Worm (Caenorhabditis elegans) whole organism, young adult: ENCODE data around the gene T14B4.19.

Experiments
- B0261.1 ChIP-seq: sonication (generic microtip); optimal IDR thresholded peaks from 2 replicates; lab custom pipeline; 2016; ENCODE audit warnings: mild to moderate bottlenecking, missing genetic modification characterization, moderate library complexity, missing compliant biosample characterization
- D2030.7 ChIP-seq: fragments of 200-800 bp; sonication (Bioruptor generic); IDR thresholded peaks from 2 replicates; pipeline ENCODE4 v1.3.6; 2022; ENCODE audit warnings: missing genetic modification reagents, missing genetic modification characterization, missing compliant biosample characterization
- F23B12.7 ChIP-seq: sonication (generic microtip); optimal IDR thresholded peaks from 2 replicates; lab custom pipeline; 2017; ENCODE audit warnings: missing genetic modification characterization, mild to moderate bottlenecking, missing compliant biosample characterization, antibody characterized with exemption, moderate library complexity; ENCODE audit not compliant: insufficient read depth
- K12H6.12 ChIP-seq: fragments of 200-800 bp; sonication (Bioruptor generic); optimal IDR thresholded peaks from 2 replicates; lab custom pipeline; 2018; ENCODE audit warnings: mild to moderate bottlenecking, missing genetic modification characterization, missing compliant biosample characterization
- T07F8.4 ChIP-seq: sonication (generic microtip); optimal IDR thresholded peaks from 2 replicates; lab custom pipeline; 2016; ENCODE audit warnings: mild to moderate bottlenecking, missing genetic modification characterization, moderate library complexity, missing compliant biosample characterization
- Y79H2A.3 ChIP-seq: fragments of 200-800 bp; sonication (Bioruptor generic); conservative IDR thresholded peaks from 2 replicates; pipeline ENCODE4 v1.3.6; 2022; ENCODE audit warnings: missing genetic modification reagents, missing genetic modification characterization, missing compliant biosample characterization
- ZK185.1 ChIP-seq: sonication (generic microtip); optimal IDR thresholded peaks from 2 replicates; lab custom pipeline; 2016; ENCODE audit warnings: mild to moderate bottlenecking, missing genetic modification characterization, missing compliant biosample characterization; ENCODE audit not compliant: poor library complexity, severe bottlenecking
- aptf-2 ChIP-seq: fragments of 200-800 bp; sonication (Bioruptor generic); conservative IDR thresholded peaks from 2 replicates; pipeline ENCODE4 v1.3.6; 2022; ENCODE audit warnings: missing genetic modification reagents, missing genetic modification characterization, missing compliant biosample characterization
- attf-3 ChIP-seq: fragments of 200-800 bp; sonication (Bioruptor generic); conservative IDR thresholded peaks from 2 replicates; pipeline ENCODE4 v1.3.6; 2022; ENCODE audit warnings: missing genetic modification reagents, missing genetic modification characterization, missing compliant biosample characterization
- attf-5 ChIP-seq: fragments of 200-800 bp; sonication (Bioruptor generic); optimal IDR thresholded peaks from 2 replicates; lab custom pipeline; 2018; ENCODE audit warnings: mild to moderate bottlenecking, missing genetic modification characterization, missing compliant biosample characterization
- attf-6 ChIP-seq: fragments of 200-800 bp; sonication (Bioruptor generic); IDR thresholded peaks from 2 replicates; pipeline ENCODE4 v1.3.6; 2022; ENCODE audit warnings: missing genetic modification reagents, missing genetic modification characterization, missing compliant biosample characterization
- ceh-100 ChIP-seq: fragments of 200-800 bp; sonication (Bioruptor generic); IDR thresholded peaks from 2 replicates; pipeline ENCODE4 v1.3.6; 2022; ENCODE audit warnings: missing genetic modification reagents, missing genetic modification characterization, missing compliant biosample characterization
- ceh-40 ChIP-seq: fragments of 200-800 bp; sonication (Bioruptor generic); IDR thresholded peaks from 2 replicates; pipeline ENCODE4 v1.3.6; 2022; ENCODE audit warnings: missing genetic modification characterization, missing compliant biosample characterization
- ceh-91 ChIP-seq: fragments of 200-800 bp; sonication (Bioruptor generic); IDR thresholded peaks from 2 replicates; pipeline ENCODE4 v1.3.6; 2022; ENCODE audit warnings: missing genetic modification reagents, missing genetic modification characterization, missing compliant biosample characterization
- die-1 ChIP-seq: sonication (generic microtip); optimal IDR thresholded peaks from 2 replicates; lab custom pipeline; 2016; ENCODE audit warnings: missing genotype, mild to moderate bottlenecking, missing genetic modification characterization, missing compliant biosample characterization
- dpl-1 ChIP-seq: fragments of 150-350 bp; optimal IDR thresholded peaks from 2 replicates; lab custom pipeline; 2014; ENCODE audit warnings: missing biosample characterization, missing genetic modification reagents, missing genetic modification characterization
- efl-1 ChIP-seq: fragments of 150-350 bp; optimal IDR thresholded peaks from 2 replicates; lab custom pipeline; 2014; ENCODE audit warnings: missing biosample characterization, missing genetic modification reagents, missing genetic modification characterization
- egl-44 ChIP-seq: fragments of 200-800 bp; sonication (Bioruptor generic); IDR thresholded peaks from 2 replicates; pipeline ENCODE4 v1.3.6; 2022; ENCODE audit warnings: missing genetic modification reagents, missing genetic modification characterization, missing compliant biosample characterization
- egrh-3 ChIP-seq: fragments of 200-800 bp; sonication (Bioruptor generic); IDR thresholded peaks from 2 replicates; pipeline ENCODE4 v1.3.6; 2022; ENCODE audit warnings: missing genetic modification reagents, missing genetic modification characterization, missing compliant biosample characterization
- gei-17 ChIP-seq: fragments of 200-800 bp; sonication (Bioruptor generic); optimal IDR thresholded peaks from 2 replicates; lab custom pipeline; 2018; ENCODE audit warnings: mild to moderate bottlenecking, missing genetic modification characterization, missing compliant biosample characterization
- him-1 ChIP-seq: sonication (generic microtip); optimal IDR thresholded peaks from 2 replicates; lab custom pipeline; 2016; ENCODE audit warnings: missing genotype, missing genetic modification reagents, missing genetic modification characterization, missing compliant biosample characterization
- hmg-1.2 ChIP-seq: fragments of 200-800 bp; sonication (Bioruptor generic); IDR thresholded peaks from 2 replicates; pipeline ENCODE4 v1.3.6; 2022; ENCODE audit warnings: missing genetic modification reagents, missing genetic modification characterization, missing compliant biosample characterization
- hmg-20 ChIP-seq: fragments of 200-800 bp; sonication (Bioruptor generic); IDR thresholded peaks from 2 replicates; pipeline ENCODE4 v1.3.6; 2022; ENCODE audit warnings: missing genetic modification reagents, missing genetic modification characterization, missing compliant biosample characterization
- hrde-1 ChIP-seq: sonication (generic microtip); optimal IDR thresholded peaks from 2 replicates; lab custom pipeline; 2016; ENCODE audit warnings: missing genetic modification characterization, mild to moderate bottlenecking, missing compliant biosample characterization, moderate library complexity, missing genotype, missing genetic modification reagents, borderline replicate concordance
- hsf-1 ChIP-seq: fragments of 200-800 bp; sonication (Bioruptor generic); IDR thresholded peaks from 2 replicates; pipeline ENCODE4 v1.3.6; 2022; ENCODE audit warnings: missing genetic modification reagents, missing genetic modification characterization, missing compliant biosample characterization
- lag-1 ChIP-seq: fragments of 200-800 bp; sonication (Bioruptor generic); IDR thresholded peaks from 2 replicates; pipeline ENCODE4 v1.3.6; 2022; ENCODE audit warnings: missing genetic modification reagents, missing genetic modification characterization, missing compliant biosample characterization
- lin-54 ChIP-seq: fragments of 200-800 bp; sonication (Bioruptor generic); optimal IDR thresholded peaks from 2 replicates; lab custom pipeline; 2018; ENCODE audit warnings: mild to moderate bottlenecking, missing genetic modification characterization, missing compliant biosample characterization
- mcd-1 ChIP-seq: fragments of 200-800 bp; sonication (Bioruptor generic); IDR thresholded peaks from 2 replicates; pipeline ENCODE4 v1.3.6; 2022; ENCODE audit warnings: missing genetic modification reagents, missing genetic modification characterization, missing compliant biosample characterization
- nhr-120 ChIP-seq: fragments of 200-800 bp; sonication (Bioruptor generic); IDR thresholded peaks from 2 replicates; pipeline ENCODE4 v1.3.6; 2022; ENCODE audit warnings: missing genetic modification characterization, missing compliant biosample characterization
- nhr-179 ChIP-seq: sonication (generic microtip); optimal IDR thresholded peaks from 2 replicates; lab custom pipeline; 2016; ENCODE audit warnings: mild to moderate bottlenecking, missing genetic modification characterization, missing compliant biosample characterization
- nhr-80 ChIP-seq: sonication (generic microtip); optimal IDR thresholded peaks from 2 replicates; lab custom pipeline; 2016; ENCODE audit warnings: missing genetic modification characterization, missing compliant biosample characterization
- nhr-90 ChIP-seq: sonication (generic microtip); optimal IDR thresholded peaks from 2 replicates; lab custom pipeline; 2016; ENCODE audit warnings: missing genotype, mild to moderate bottlenecking, missing genetic modification characterization, missing compliant biosample characterization
- repo-1 ChIP-seq: sonication (generic microtip); optimal IDR thresholded peaks from 2 replicates; lab custom pipeline; 2017; ENCODE audit warnings: mild to moderate bottlenecking, missing genetic modification characterization, missing compliant biosample characterization
- snpc-1.1 ChIP-seq: sonication (generic microtip); optimal IDR thresholded peaks from 2 replicates; lab custom pipeline; 2017; ENCODE audit warnings: missing genetic modification characterization, mild to moderate bottlenecking, missing compliant biosample characterization, antibody characterized with exemption, moderate library complexity, missing genotype, missing genetic modification reagents; ENCODE audit not compliant: insufficient read depth
- snpc-1.3 ChIP-seq: sonication (generic microtip); optimal IDR thresholded peaks from 2 replicates; lab custom pipeline; 2017; ENCODE audit warnings: missing genetic modification characterization, mild to moderate bottlenecking, missing compliant biosample characterization, antibody characterized with exemption, moderate library complexity, missing genotype, missing genetic modification reagents; ENCODE audit not compliant: insufficient read depth
- snpc-4 ChIP-seq, 5 experiments: fragments of 150-350 bp in 1 of 5; sonication (generic microtip) in 4 of 5; optimal IDR thresholded peaks; 2 replicates each; lab custom pipeline; 2014 to 2018; ENCODE audit warnings: missing genetic modification characterization in 5 of 5, missing biosample characterization in 3 of 5, antibody characterized with exemption in 2 of 5, mild to moderate bottlenecking in 2 of 5, missing compliant biosample characterization in 2 of 5, missing genotype in 2 of 5, moderate library complexity in 2 of 5, missing genetic modification reagents in 1 of 5
- tbp1 ChIP-seq: fragments of 200-800 bp; sonication (Bioruptor generic); optimal IDR thresholded peaks from 2 replicates; lab custom pipeline; 2018; ENCODE audit warnings: mild to moderate bottlenecking, missing genetic modification characterization, missing compliant biosample characterization
- tbx-9 ChIP-seq: sonication (generic microtip); optimal IDR thresholded peaks from 2 replicates; lab custom pipeline; 2016; ENCODE audit warnings: borderline replicate concordance, missing genetic modification characterization, inconsistent platforms, missing compliant biosample characterization
- zim-3 ChIP-seq: sonication (generic microtip); optimal IDR thresholded peaks from 2 replicates; lab custom pipeline; 2017; ENCODE audit warnings: mild to moderate bottlenecking, missing genetic modification characterization, moderate library complexity, missing compliant biosample characterization
- ztf-18 ChIP-seq: sonication (generic microtip); optimal IDR thresholded peaks from 2 replicates; lab custom pipeline; 2016; ENCODE audit warnings: missing genotype, mild to moderate bottlenecking, missing genetic modification characterization, missing compliant biosample characterization
- ztf-28 ChIP-seq: fragments of 200-800 bp; sonication (Bioruptor generic); IDR thresholded peaks from 2 replicates; pipeline ENCODE4 v1.3.6; 2022; ENCODE audit warnings: missing genetic modification reagents, missing genetic modification characterization, missing compliant biosample characterization
- ztf-6 ChIP-seq: fragments of 200-800 bp; sonication (Bioruptor generic); IDR thresholded peaks from 2 replicates; pipeline ENCODE4 v1.3.6; 2022; ENCODE audit warnings: missing genetic modification reagents, missing genetic modification characterization, missing compliant biosample characterization

The T14B4.19 gene

ce11 chrII:6745783-6746182 is 33.1 kb upstream of the T14B4.19 start, which contains the start of gene ins-14:
Gene ins-14 (minus strand): TSS chrII:6745814.
- no peak for TF ChIP-seq snpc-1.3 (tag; lab: Kevin White, UChicago)
- TF ChIP-seq gei-17 (GFP tag; lab: Kevin White, UChicago): no peak

ce11 chrII:6744648-6745047 is 31.9 kb upstream of the T14B4.19 start, which contains the start of gene ins-15:
Gene ins-15 (minus strand): TSS chrII:6744748.
- TF ChIP-seq T07F8.4 (tag; lab: Kevin White, UChicago) (no peak), aptf-2 (GFP tag; lab: Robert Waterston, UW) (no peak), tbx-9 (tag; lab: Kevin White, UChicago) (no peak), lag-1 (GFP tag; lab: Robert Waterston, UW) (no peak), egl-44 (no peak), lin-54 (no peak), snpc-4 (GFP tag; optimal IDR thresholded peaks at IDR 0.05; lab: Kevin White, UChicago) (no peak), snpc-4 (tag; optimal IDR thresholded peaks at IDR 0.05; lab: Kevin White, UChicago) (no peak), D2030.7 (GFP tag; lab: Robert Waterston, UW) (no peak), attf-3 (GFP tag; lab: Robert Waterston, UW) (no peak), nhr-120 (GFP tag; lab: Robert Waterston, UW) (no peak), snpc-1.1 (no peak), hmg-20 (GFP tag; lab: Robert Waterston, UW) (no peak), hrde-1 (tag; lab: Kevin White, UChicago) (no peak), him-1 (tag; lab: Kevin White, UChicago) (no peak), ztf-6 (GFP tag; lab: Robert Waterston, UW) (no peak), nhr-179 (tag; lab: Kevin White, UChicago) (no peak), egrh-3 (no peak), ceh-40 (no peak), B0261.1 (tag; lab: Kevin White, UChicago) (no peak)

ce11 chrII:6742614-6743013 is 29.9 kb upstream of the T14B4.19 start, which contains the start of gene F41G3.6:
Gene F41G3.6 (plus strand): TSS chrII:6742914.
- TF ChIP-seq nhr-90 (no peak), B0261.1 (tag; lab: Kevin White, UChicago) (no peak), ceh-91 (GFP tag; lab: Robert Waterston, UW) (no peak), ztf-18 (tag; lab: Kevin White, UChicago) (no peak), nhr-80 (no peak), attf-5 (GFP tag; lab: Kevin White, UChicago) (no peak), gei-17 (GFP tag; lab: Kevin White, UChicago) (no peak), ztf-28 (GFP tag; lab: Robert Waterston, UW) (no peak), repo-1 (tag; lab: Kevin White, UChicago) (no peak), hmg-20 (GFP tag; lab: Robert Waterston, UW) (no peak), snpc-1.1 (no peak), zim-3 (tag; lab: Kevin White, UChicago) (no peak)

ce11 chrII:6741428-6741827 is 28.7 kb upstream of the T14B4.19 start, which contains the start of gene exos-8:
Gene exos-8 (plus strand): TSS chrII:6741691.
- TF ChIP-seq nhr-80 (peak; percentile 54), F23B12.7 (peak; percentile 86), tbp1 (GFP tag; lab: Kevin White, UChicago) (peak; percentile 55), die-1 (tag; lab: Kevin White, UChicago) (peak; percentile 19), ZK185.1 (tag; lab: Kevin White, UChicago) (peak; percentile 48), ceh-100 (GFP tag; lab: Robert Waterston, UW) (peak; percentile 97), mcd-1 (GFP tag; lab: Robert Waterston, UW) (peak; percentile 92), Y79H2A.3 (GFP tag; lab: Robert Waterston, UW) (no peak), efl-1 (GFP tag; lab: Kevin White, UChicago) (peak; percentile 65), aptf-2 (GFP tag; lab: Robert Waterston, UW) (0 out of 2 replicates have a peak, but pooled peaks have one; percentile 60), hmg-1.2 (GFP tag; lab: Robert Waterston, UW) (peak; percentile 41; the same call in 1 of the 2 replicates), lin-54 (peak; percentile 40), egl-44 (0 out of 2 replicates have a peak, but pooled peaks have one; percentile 20), attf-6 (GFP tag; lab: Robert Waterston, UW) (no peak), attf-3 (GFP tag; lab: Robert Waterston, UW) (peak; percentile 65), dpl-1 (GFP tag; lab: Kevin White, UChicago) (peak; percentile 37), K12H6.12 (tag; lab: Kevin White, UChicago) (peak; percentile 32), hsf-1 (GFP tag; lab: Robert Waterston, UW) (no peak)
